Fruit fly (Drosophila melanogaster) whole organism, prepupa: Measurements from ENCODE around the gene yl.

Experiments used
- Blimp-1 ChIP-seq: fragments of 200-800 bp; sonication (Bioruptor generic); optimal IDR thresholded peaks from 3 replicates; lab custom pipeline; 2017; ENCODE audit warnings: missing biosample characterization, missing genetic modification characterization, mild to moderate bottlenecking, moderate library complexity, missing genetic modification reagents
- CG10631 ChIP-seq: fragments of 200-800 bp; sonication (Bioruptor generic); optimal IDR thresholded peaks from 2 replicates; lab custom pipeline; 2016; ENCODE audit warnings: missing biosample characterization, missing genetic modification characterization
- CG10669 ChIP-seq: fragments of 200-800 bp; sonication (Bioruptor generic); optimal IDR thresholded peaks from 3 replicates; lab custom pipeline; 2018; ENCODE audit warnings: missing biosample characterization, mild to moderate bottlenecking, missing genetic modification characterization, moderate library complexity
- CG11294 ChIP-seq: fragments of 200-800 bp; sonication (Bioruptor generic); IDR thresholded peaks from 2 replicates; pipeline ENCODE4 v1.3.6; 2022; ENCODE audit warnings: missing biosample characterization, missing genetic modification characterization
- CG11762 ChIP-seq: fragments of 200-800 bp; sonication (Bioruptor generic); optimal IDR thresholded peaks from 3 replicates; lab custom pipeline; 2016; ENCODE audit warnings: missing biosample characterization, missing genetic modification characterization; ENCODE audit not compliant: insufficient read depth
- CG11902 ChIP-seq: fragments of 200-800 bp; sonication (Bioruptor generic); optimal IDR thresholded peaks from 3 replicates; lab custom pipeline; 2016; ENCODE audit warnings: missing biosample characterization, missing genetic modification characterization
- CG1621 ChIP-seq: fragments of 200-800 bp; sonication (Bioruptor generic); optimal IDR thresholded peaks from 3 replicates; lab custom pipeline; 2018; ENCODE audit warnings: missing biosample characterization, mild to moderate bottlenecking, missing genetic modification characterization
- CG16779 ChIP-seq: fragments of 200-800 bp; sonication (Bioruptor generic); optimal IDR thresholded peaks from 3 replicates; lab custom pipeline; 2017; ENCODE audit warnings: missing biosample characterization, mild to moderate bottlenecking, missing genetic modification characterization
- CG3032 ChIP-seq: fragments of 200-800 bp; optimal IDR thresholded peaks from 2 replicates; lab custom pipeline; 2019; ENCODE audit warnings: missing biosample characterization, mild to moderate bottlenecking, missing genetic modification characterization, moderate library complexity
- CG32006 ChIP-seq: fragments of 200-800 bp; sonication (Bioruptor generic); optimal IDR thresholded peaks from 3 replicates; lab custom pipeline; 2017; ENCODE audit warnings: missing biosample characterization, mild to moderate bottlenecking, missing genetic modification characterization
- CG34406 ChIP-seq: fragments of 200-800 bp; sonication (Bioruptor generic); optimal IDR thresholded peaks from 3 replicates; lab custom pipeline; 2016; ENCODE audit warnings: missing biosample characterization, missing genetic modification characterization
- CG3919 ChIP-seq: fragments of 200-800 bp; sonication (Bioruptor generic); optimal IDR thresholded peaks from 3 replicates; lab custom pipeline; 2016; ENCODE audit warnings: missing biosample characterization, missing genetic modification characterization
- CG4318 ChIP-seq: fragments of 200-800 bp; sonication (Bioruptor generic); optimal IDR thresholded peaks from 3 replicates; lab custom pipeline; 2017; ENCODE audit warnings: missing biosample characterization, mild to moderate bottlenecking, missing genetic modification characterization
- CG6163 ChIP-seq: fragments of 200-800 bp; sonication (Bioruptor generic); IDR thresholded peaks from 3 replicates; pipeline ENCODE4 v1.3.6; 2022; ENCODE audit warnings: missing biosample characterization, missing genetic modification characterization
- CG6276 ChIP-seq: fragments of 200-800 bp; sonication (Bioruptor generic); optimal IDR thresholded peaks from 2 replicates; lab custom pipeline; 2017; ENCODE audit warnings: missing biosample characterization, mild to moderate bottlenecking, missing genetic modification characterization
- CG6854 ChIP-seq: fragments of 200-800 bp; sonication (Bioruptor generic); optimal IDR thresholded peaks from 2 replicates; lab custom pipeline; 2017; ENCODE audit warnings: missing biosample characterization, mild to moderate bottlenecking, missing genetic modification characterization
- CG8319 ChIP-seq: fragments of 200-800 bp; sonication (Bioruptor generic); optimal IDR thresholded peaks from 3 replicates; lab custom pipeline; 2016; ENCODE audit warnings: missing biosample characterization, missing genetic modification characterization
- CG8632 ChIP-seq: fragments of 200-800 bp; sonication (Bioruptor generic); optimal IDR thresholded peaks from 3 replicates; lab custom pipeline; 2016; ENCODE audit warnings: missing biosample characterization, missing genetic modification characterization
- CG9139 ChIP-seq: fragments of 200-800 bp; sonication (Bioruptor generic); optimal IDR thresholded peaks from 3 replicates; lab custom pipeline; 2017; ENCODE audit warnings: missing biosample characterization, mild to moderate bottlenecking, missing genetic modification characterization
- Eip75B ChIP-seq: fragments of 200-800 bp; sonication (Bioruptor generic); optimal IDR thresholded peaks from 3 replicates; lab custom pipeline; 2016; ENCODE audit warnings: missing biosample characterization, missing genetic modification characterization
- Eip78C ChIP-seq: fragments of 200-800 bp; sonication (Bioruptor generic); peaks from one replicate; lab custom pipeline; 2016; ENCODE audit warnings: missing biosample characterization, missing genetic modification characterization
- Eip93F ChIP-seq: fragments of 200-800 bp; sonication (Bioruptor generic); optimal IDR thresholded peaks from 2 replicates; lab custom pipeline; 2016; ENCODE audit warnings: missing biosample characterization, mild to moderate bottlenecking, missing genetic modification characterization
- Ets21C ChIP-seq: fragments of 200-800 bp; sonication (Bioruptor generic); optimal IDR thresholded peaks from 3 replicates; lab custom pipeline; 2016; ENCODE audit warnings: missing biosample characterization, missing genetic modification characterization
- Ets96B ChIP-seq: fragments of 200-800 bp; optimal IDR thresholded peaks from 2 replicates; lab custom pipeline; 2019; ENCODE audit warnings: missing biosample characterization, mild to moderate bottlenecking, missing genetic modification characterization, moderate library complexity
- Gug ChIP-seq: fragments of 200-800 bp; sonication (Bioruptor generic); IDR thresholded peaks from 2 replicates; pipeline ENCODE4 v1.3.6; 2022; ENCODE audit warnings: missing biosample characterization, missing genetic modification characterization
- Hr38 ChIP-seq: sonication (Bioruptor generic); optimal IDR thresholded peaks from 2 replicates; lab custom pipeline; 2016; ENCODE audit warnings: missing biosample characterization, missing genetic modification characterization
- Hr39 ChIP-seq: fragments of 200-800 bp; sonication (Bioruptor generic); optimal IDR thresholded peaks from 2 replicates; lab custom pipeline; 2016; ENCODE audit warnings: missing biosample characterization, missing genetic modification characterization
- Hr4 ChIP-seq: fragments of 200-800 bp; sonication (Bioruptor generic); optimal IDR thresholded peaks from 3 replicates; lab custom pipeline; 2016; ENCODE audit warnings: missing biosample characterization, missing genetic modification characterization
- Lpt ChIP-seq: fragments of 200-800 bp; sonication (Bioruptor generic); optimal IDR thresholded peaks from 3 replicates; lab custom pipeline; 2016; ENCODE audit warnings: missing biosample characterization, missing genetic modification characterization
- Met ChIP-seq: fragments of 200-800 bp; sonication (Bioruptor generic); optimal IDR thresholded peaks from 3 replicates; lab custom pipeline; 2016; ENCODE audit warnings: missing biosample characterization, missing genetic modification characterization
- OdsH ChIP-seq: fragments of 200-800 bp; sonication (Bioruptor generic); optimal IDR thresholded peaks from 3 replicates; lab custom pipeline; 2016; ENCODE audit warnings: missing biosample characterization, missing genetic modification characterization
- Smox ChIP-seq: fragments of 200-800 bp; sonication (Bioruptor generic); optimal IDR thresholded peaks from 3 replicates; lab custom pipeline; 2016; ENCODE audit warnings: missing biosample characterization, missing genetic modification characterization
- Sox102F ChIP-seq: fragments of 200-800 bp; sonication (Bioruptor generic); optimal IDR thresholded peaks from 2 replicates; lab custom pipeline; 2016; ENCODE audit warnings: missing biosample characterization, mild to moderate bottlenecking, missing genetic modification characterization
- Sox14 ChIP-seq: fragments of 200-800 bp; sonication (Bioruptor generic); optimal IDR thresholded peaks from 3 replicates; lab custom pipeline; 2016; ENCODE audit warnings: missing biosample characterization, missing genetic modification characterization
- Sox15 ChIP-seq: fragments of 200-800 bp; sonication (Bioruptor generic); optimal IDR thresholded peaks from 3 replicates; lab custom pipeline; 2016; ENCODE audit warnings: missing biosample characterization, missing genetic modification characterization
- achi ChIP-seq: fragments of 200-800 bp; sonication (Bioruptor generic); optimal IDR thresholded peaks from 3 replicates; lab custom pipeline; 2016; ENCODE audit warnings: missing biosample characterization, missing genetic modification characterization
- acj6 ChIP-seq: fragments of 200-800 bp; sonication (Bioruptor generic); optimal IDR thresholded peaks from 3 replicates; lab custom pipeline; 2016; ENCODE audit warnings: missing biosample characterization, missing genetic modification characterization
- cyc ChIP-seq: fragments of 200-800 bp; sonication (Bioruptor generic); optimal IDR thresholded peaks from 3 replicates; lab custom pipeline; 2016; ENCODE audit warnings: missing biosample characterization, missing genetic modification characterization
- dsx ChIP-seq: fragments of 200-800 bp; optimal IDR thresholded peaks from 3 replicates; lab custom pipeline; 2019; ENCODE audit warnings: missing biosample characterization, mild to moderate bottlenecking, missing genetic modification characterization, moderate library complexity; ENCODE audit not compliant: poor library complexity, severe bottlenecking
- eg ChIP-seq: fragments of 200-800 bp; sonication (Bioruptor generic); IDR thresholded peaks from 3 replicates; pipeline ENCODE4 v1.3.6; 2022; ENCODE audit warnings: missing biosample characterization, missing genetic modification characterization
- fd59A ChIP-seq: fragments of 200-800 bp; sonication (Bioruptor generic); optimal IDR thresholded peaks from 2 replicates; lab custom pipeline; 2017; ENCODE audit warnings: missing biosample characterization, mild to moderate bottlenecking, missing genetic modification characterization, missing genetic modification reagents
- fd85E ChIP-seq: fragments of 200-800 bp; sonication (Bioruptor generic); optimal IDR thresholded peaks from 3 replicates; lab custom pipeline; 2016; ENCODE audit warnings: missing biosample characterization, missing genetic modification characterization
- fkh ChIP-seq: fragments of 200-800 bp; sonication (Bioruptor generic); optimal IDR thresholded peaks from 3 replicates; lab custom pipeline; 2017; ENCODE audit warnings: missing biosample characterization, mild to moderate bottlenecking, missing genetic modification characterization, moderate library complexity
- lz ChIP-seq: fragments of 200-800 bp; sonication (Bioruptor generic); optimal IDR thresholded peaks from 3 replicates; lab custom pipeline; 2016; ENCODE audit warnings: missing biosample characterization, missing genetic modification characterization
- net ChIP-seq: fragments of 200-800 bp; sonication (Bioruptor generic); optimal IDR thresholded peaks from 3 replicates; lab custom pipeline; 2016; ENCODE audit warnings: missing biosample characterization, missing genetic modification characterization
- pdm3 ChIP-seq: fragments of 200-800 bp; sonication (Bioruptor generic); optimal IDR thresholded peaks from 3 replicates; lab custom pipeline; 2016; ENCODE audit warnings: missing biosample characterization, missing genetic modification characterization
- salr ChIP-seq, 2 experiments: fragments of 200-800 bp; sonication (Bioruptor generic); optimal IDR thresholded peaks; 3 replicates each; lab custom pipeline; 2016 to 2018; ENCODE audit warnings: missing biosample characterization in 2 of 2, missing genetic modification characterization in 2 of 2, mild to moderate bottlenecking in 1 of 2
- spab ChIP-seq: fragments of 200-800 bp; sonication (Bioruptor generic); optimal IDR thresholded peaks from 2 replicates; lab custom pipeline; 2017; ENCODE audit warnings: missing biosample characterization, mild to moderate bottlenecking, missing genetic modification characterization, missing genetic modification reagents
- ss ChIP-seq, 2 experiments: fragments of 200-800 bp; sonication (Bioruptor generic); optimal IDR thresholded peaks; 2 replicates in 1 of 2; 3 replicates in 1 of 2; lab custom pipeline; 2017 to 2018; ENCODE audit warnings: mild to moderate bottlenecking in 2 of 2, missing biosample characterization in 2 of 2, missing genetic modification characterization in 2 of 2, moderate library complexity in 1 of 2
- svp ChIP-seq: fragments of 200-800 bp; sonication (Bioruptor generic); peaks from one replicate; lab custom pipeline; 2016; ENCODE audit warnings: missing biosample characterization, missing genetic modification characterization
- topi ChIP-seq: fragments of 200-800 bp; sonication (Bioruptor generic); optimal IDR thresholded peaks from 3 replicates; lab custom pipeline; 2016; ENCODE audit warnings: missing biosample characterization, missing genetic modification characterization
- vri ChIP-seq: fragments of 200-800 bp; sonication (Bioruptor generic); optimal IDR thresholded peaks from 3 replicates; lab custom pipeline; 2016; ENCODE audit warnings: missing biosample characterization, mild to moderate bottlenecking, missing genetic modification characterization

The yl gene

dm6 chrX:14218045-14218483 lies 25.1 kb downstream of the yl start:
- TF ChIP-seq CG11762 (GFP tag; lab: Kevin White, UChicago) (peak; percentile 96), CG9139 (peak; percentile 96), Met (GFP tag; lab: Kevin White, UChicago) (peak; percentile 98), Gug (GFP tag; lab: Robert Waterston, UW) (peak; percentile 93), CG8632 (peak; percentile 98), Eip78C (peak; percentile 99), CG6163 (peak; percentile 98), CG1621 (tag; lab: Kevin White, UChicago) (peak; percentile 94), Ets21C (GFP tag; lab: Kevin White, UChicago) (peak; percentile 92), Sox15 (GFP tag; lab: Kevin White, UChicago) (peak; percentile 94), CG34406 (GFP tag; lab: Kevin White, UChicago) (peak; percentile 97), ss (GFP tag; optimal IDR thresholded peaks at IDR 0.05; lab: Kevin White, UChicago) (peak; percentile 97 to 98), spab (GFP tag; lab: Kevin White, UChicago) (peak; percentile 96), lz (GFP tag; lab: Kevin White, UChicago) (peak; percentile 97), Ets96B (peak; percentile 97), Hr4 (GFP tag; lab: Kevin White, UChicago) (peak; percentile 94), Sox102F (GFP tag; lab: Kevin White, UChicago) (peak; percentile 93), fd85E (GFP tag; lab: Kevin White, UChicago) (peak; percentile 91), topi (peak; percentile 98), Hr38 (no peak), Blimp-1 (peak; percentile 90), acj6 (peak; percentile 97), Smox (GFP tag; lab: Kevin White, UChicago) (peak; percentile 97), CG3919 (GFP tag; lab: Kevin White, UChicago) (peak; percentile 97), Lpt (peak; percentile 96), OdsH (GFP tag; lab: Kevin White, UChicago) (peak; percentile 97), CG10669 (peak; percentile 96), fd59A (GFP tag; lab: Kevin White, UChicago) (peak; percentile 93), Sox14 (GFP tag; lab: Kevin White, UChicago) (peak; percentile 95), CG10631 (GFP tag; lab: Kevin White, UChicago) (peak; percentile 97), eg (GFP tag; lab: Robert Waterston, UW) (peak; percentile 97), Eip93F (peak; percentile 87), Eip75B (GFP tag; lab: Kevin White, UChicago) (peak; percentile 98), net (GFP tag; lab: Kevin White, UChicago) (peak; percentile 97), CG6854 (GFP tag; lab: Kevin White, UChicago) (peak; percentile 97), achi (GFP tag; lab: Kevin White, UChicago) (peak; percentile 96), CG4318 (GFP tag; lab: Kevin White, UChicago) (peak; percentile 89), cyc (peak; percentile 97), CG8319 (GFP tag; lab: Kevin White, UChicago) (peak; percentile 95), vri (GFP tag; lab: Kevin White, UChicago) (peak; percentile 93), Hr39 (GFP tag; lab: Kevin White, UChicago) (peak; percentile 92), salr (GFP tag; optimal IDR thresholded peaks at IDR 0.05; lab: Kevin White, UChicago) (peak; percentile 89 to 93), CG3032 (tag; lab: Kevin White, UChicago) (peak; percentile 98), CG11294 (GFP tag; lab: Robert Waterston, UW) (peak; percentile 87), dsx (GFP tag; lab: Kevin White, UChicago) (peak; percentile 97), CG11902 (GFP tag; lab: Kevin White, UChicago) (peak; percentile 91), CG32006 (GFP tag; lab: Kevin White, UChicago) (peak; percentile 95), pdm3 (GFP tag; lab: Kevin White, UChicago) (peak; percentile 96), fkh (GFP tag; lab: Kevin White, UChicago) (peak; percentile 44), svp (peak; percentile 96), CG6276 (GFP tag; lab: Kevin White, UChicago) (peak; percentile 90), CG16779 (tag; lab: Kevin White, UChicago) (peak; percentile 90)
